Fruit fly (Drosophila melanogaster): ENCODE results near the gene CG13833.

DNA sequence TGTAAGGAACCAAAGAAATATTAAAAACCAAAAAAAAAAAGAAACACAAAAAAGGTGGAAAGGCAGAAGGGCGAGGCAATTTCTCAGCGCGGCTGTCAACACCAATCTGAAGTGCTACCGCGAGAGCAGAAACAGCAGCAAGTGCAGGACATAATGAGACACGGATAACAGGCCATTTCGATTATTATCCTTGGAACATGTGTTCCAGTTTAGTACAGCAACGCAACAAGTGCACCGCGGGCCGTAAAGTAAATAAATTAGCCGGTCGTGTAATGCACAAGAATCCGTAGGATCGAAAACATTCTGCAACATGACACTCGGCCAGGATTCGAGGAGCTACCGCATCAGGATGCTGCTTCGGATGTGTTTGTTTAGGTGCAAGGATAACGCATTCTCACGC, 2.7 kb upstream of the CG13833 start:
- TF ChIP-seq N (GFP tag; optimal IDR thresholded peaks at IDR 0.05) (no peak), ey (GFP tag; optimal IDR thresholded peaks at IDR 0.05) (no peak), Abd-B (GFP tag; optimal IDR thresholded peaks at IDR 0.05) (no peak), Dfd (GFP tag; optimal IDR thresholded peaks at IDR 0.05) (no peak), h (GFP tag; optimal IDR thresholded peaks at IDR 0.05) (no peak)
